Fruit fly (Drosophila melanogaster) whole organism, larva: ENCODE results near the gene CG9799.

ENCODE experiments used
- noc ChIP-seq: fragments of 200-800 bp; sonication (Bioruptor generic); optimal IDR thresholded peaks from 3 replicates; lab custom pipeline; 2019; ENCODE audit warnings: missing biosample characterization, mild to moderate bottlenecking, missing genetic modification characterization, moderate library complexity

CG9799 gene

DNA sequence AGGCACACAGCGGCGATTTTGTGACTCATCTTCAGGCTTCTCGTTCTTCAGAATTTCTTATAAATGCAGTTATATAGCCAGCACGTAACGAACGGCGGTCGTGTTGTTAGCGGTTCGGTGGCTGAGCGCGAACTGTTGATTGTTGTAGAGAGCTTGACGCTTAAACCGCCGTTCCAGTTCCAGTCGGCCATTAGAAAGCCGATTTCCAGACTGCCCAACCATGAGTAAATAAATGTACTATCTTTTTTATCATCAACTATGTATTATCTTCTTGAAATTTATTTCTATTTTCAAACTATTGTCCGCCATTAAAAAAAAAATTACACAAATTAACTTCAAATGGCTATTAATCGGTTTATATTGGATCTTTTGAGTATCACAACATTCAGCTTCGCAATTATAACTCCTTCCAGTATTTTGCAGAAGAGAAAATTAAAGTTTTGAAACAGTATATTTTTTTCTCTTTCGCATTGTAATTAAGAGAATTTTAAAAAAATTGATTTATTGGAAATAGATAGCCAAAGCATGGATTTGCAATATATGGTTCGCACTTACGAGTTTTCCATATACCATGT lies 13.3 kb upstream of the CG9799 start, which contains the start of gene GILT1:
Gene GILT1, minus strand, starts transcription at position 141 of the 575 bp plus-strand sequence.
- TF ChIP-seq noc, result no peak

DNA sequence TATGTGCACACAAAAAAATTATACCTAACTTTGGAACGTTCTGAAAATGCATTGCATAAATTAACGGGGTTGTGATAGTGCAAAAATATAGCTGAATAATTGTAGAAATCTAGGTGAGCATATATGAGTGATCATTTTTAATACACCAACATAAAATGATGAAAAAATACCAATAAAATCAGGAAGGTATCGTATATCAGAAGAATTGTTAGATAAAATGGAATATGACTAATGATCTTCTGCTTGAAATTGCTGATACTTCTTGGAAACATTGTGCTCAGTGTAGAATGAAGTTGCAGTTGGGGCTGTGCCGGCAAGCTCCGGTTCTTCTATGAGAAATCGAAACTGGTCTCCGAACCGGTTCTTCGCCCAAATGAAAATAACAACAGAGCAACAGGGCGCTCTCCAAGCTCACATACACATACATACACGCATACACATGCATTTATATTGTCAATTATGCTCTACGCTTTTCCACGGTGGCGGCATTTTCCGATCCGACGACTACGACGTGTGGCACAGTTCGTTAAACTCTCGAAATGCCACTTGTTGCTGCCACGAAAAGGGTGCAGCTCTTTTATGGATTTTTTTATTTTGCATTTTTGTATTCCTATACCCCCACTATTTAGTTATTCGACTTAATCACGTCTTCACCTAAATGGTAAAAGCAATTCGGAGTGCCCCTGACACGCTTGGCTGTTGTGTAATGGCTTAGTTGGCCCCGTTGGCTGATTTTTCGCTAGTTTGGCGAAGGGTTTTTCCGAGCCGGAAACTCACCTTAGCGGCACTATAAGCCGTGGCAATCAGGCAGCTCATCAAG lies 12.6 kb upstream of the CG9799 start:
- TF ChIP-seq noc, result peak; percentile 94

DNA sequence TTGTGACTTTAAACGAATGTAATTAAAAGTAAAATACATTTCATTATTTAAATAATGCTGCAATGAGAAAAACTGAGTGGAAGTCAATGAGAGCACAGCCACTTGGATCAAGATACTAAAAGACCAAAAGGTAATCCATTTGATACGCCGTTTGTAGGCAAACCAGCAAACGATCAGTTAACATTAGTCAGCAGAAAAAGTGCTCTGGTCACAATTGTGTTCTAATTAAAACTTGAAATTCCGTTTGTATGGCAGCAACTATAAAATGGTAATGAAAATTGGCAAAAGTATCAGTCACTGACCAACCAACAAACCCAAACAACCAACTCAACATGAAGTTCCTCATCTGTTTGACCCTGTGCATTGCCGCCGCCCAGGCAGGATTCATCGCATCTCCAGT lies 9.0 kb upstream of the CG9799 start, which contains the start of gene CG14377:
Gene CG14377, plus strand, starts transcription at position 301 of the 400 bp plus-strand sequence.
- no peak for TF ChIP-seq noc

DNA sequence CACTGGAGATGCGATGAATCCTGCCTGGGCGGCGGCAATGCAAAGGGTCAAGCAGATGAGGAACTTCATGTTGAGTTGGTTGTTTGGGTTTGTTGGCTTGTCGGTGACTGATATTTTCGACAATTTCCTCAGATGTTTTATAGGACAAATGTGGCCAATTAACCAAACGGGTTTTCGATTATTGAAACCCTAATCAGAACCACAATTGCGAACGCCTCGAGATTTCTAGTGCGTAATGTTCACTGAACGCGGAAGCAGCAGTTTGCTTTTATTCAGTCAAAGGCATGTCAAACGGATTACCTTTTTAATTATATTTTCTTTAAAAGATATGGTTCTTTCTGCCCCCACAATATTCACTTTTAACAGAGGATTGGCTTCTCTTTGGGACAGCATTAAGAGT lies 8.5 kb upstream of the CG9799 start, which contains the start of gene CG14374:
Gene CG14374, minus strand, starts transcription at position 101 of the 400 bp plus-strand sequence.
- no peak for TF ChIP-seq noc

DNA sequence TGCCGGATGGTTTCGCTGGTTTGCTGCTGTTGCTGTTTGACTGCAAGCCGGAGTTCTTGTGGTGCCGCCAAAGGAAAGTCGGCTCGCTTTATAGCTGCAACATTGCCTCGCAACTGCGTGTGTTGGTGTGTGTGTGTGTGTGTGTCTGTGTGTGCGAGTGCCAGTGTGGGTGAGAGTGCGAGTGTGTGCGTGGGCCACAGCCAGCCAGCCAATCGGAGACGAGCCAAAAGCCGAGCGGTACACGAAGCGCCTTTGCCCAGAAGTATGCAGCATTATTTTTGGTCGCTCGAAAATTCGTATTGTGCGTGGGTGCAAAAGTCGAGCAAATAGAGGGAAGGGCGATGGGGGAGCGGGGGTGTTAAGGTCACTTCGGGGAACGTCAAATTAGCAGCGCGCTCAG lies 6.6 kb upstream of the CG9799 start, which contains the start of gene CCHa2:
Gene CCHa2, minus strand, starts transcription at position 65 of the 400 bp plus-strand sequence.
- no peak for TF ChIP-seq noc

DNA sequence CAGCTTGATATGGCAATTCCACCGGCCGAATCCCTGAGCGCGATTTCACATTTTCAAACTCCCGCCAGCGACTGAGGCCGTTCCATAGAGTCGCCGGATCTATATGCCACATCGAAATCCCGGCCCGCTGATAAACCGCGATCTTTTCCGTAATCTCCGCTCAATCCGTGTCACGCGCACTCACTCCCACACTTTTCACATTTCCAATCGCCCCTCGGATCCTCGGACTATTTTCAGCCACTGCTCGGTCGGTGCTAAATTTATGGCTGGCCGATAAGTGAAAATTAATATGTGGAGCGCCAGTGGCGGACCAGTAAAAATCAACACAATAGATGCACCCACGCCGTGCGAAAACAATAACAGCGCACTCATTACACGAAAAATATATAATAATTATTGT lies 4.5 kb upstream of the CG9799 start:
- no peak for TF ChIP-seq noc

DNA sequence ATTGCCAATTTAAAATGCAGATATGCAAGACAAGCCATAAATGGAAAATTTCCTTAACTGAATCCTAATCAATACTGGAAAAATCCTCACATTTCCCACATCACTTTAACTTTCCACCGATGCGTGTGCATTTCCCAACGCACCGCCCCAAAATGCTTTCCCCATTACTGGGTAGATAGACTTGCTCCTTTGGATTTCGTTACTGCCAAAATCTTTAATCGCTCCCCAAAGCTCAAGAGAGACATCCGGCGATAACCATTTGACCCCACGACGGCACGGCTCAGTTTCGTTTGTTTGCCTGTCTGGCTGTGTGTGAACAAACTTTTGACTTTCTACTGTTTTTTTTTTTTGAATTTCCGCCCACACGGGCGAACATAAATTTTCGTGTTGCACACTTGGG lies 2.0 kb upstream of the CG9799 start:
- TF ChIP-seq noc, result no peak

DNA sequence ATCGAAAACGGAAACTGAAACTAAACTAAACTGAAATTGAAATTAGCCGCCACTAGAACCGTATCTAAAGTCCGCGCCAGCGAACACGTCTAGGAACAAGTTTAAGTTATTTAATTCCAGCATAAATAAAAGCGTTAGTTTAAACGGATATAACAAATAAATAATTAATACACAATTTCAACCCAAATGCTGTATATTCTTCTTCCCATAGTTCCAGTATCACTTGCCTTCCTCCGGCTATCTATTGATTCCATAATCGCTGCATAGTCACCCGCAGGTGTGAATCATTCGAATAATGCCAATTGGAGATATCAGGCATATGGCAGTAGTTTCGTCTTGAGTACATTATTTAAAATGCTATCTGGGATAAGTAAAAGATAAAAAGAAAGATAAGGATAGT lies 3.4 kb downstream of the CG9799 start:
- TF ChIP-seq noc, result no peak

DNA sequence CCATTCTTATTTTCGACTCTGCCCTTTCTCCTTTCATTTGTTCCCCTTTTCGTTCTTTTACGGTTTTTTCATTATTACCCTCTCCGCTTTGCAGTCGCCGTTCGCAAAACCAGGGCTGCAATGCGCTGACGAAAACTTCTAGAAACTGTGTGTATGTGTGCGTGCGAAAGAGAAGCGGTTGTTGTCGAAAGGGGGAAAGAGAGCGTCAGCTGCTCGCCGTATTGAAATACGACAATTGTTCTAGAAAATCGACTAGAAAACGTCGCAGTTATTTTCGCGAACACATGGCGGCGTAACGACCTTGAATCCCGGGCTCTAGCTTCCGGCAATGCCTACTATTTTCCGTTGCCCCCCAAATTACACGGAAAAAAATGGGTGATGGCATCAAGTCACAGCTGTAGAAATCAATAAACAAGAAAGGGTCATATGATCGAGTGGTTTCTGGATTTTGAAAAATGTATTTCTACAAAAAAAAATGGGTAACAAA lies 5.8 kb downstream of the CG9799 start:
- TF ChIP-seq noc, result peak; percentile 1

DNA sequence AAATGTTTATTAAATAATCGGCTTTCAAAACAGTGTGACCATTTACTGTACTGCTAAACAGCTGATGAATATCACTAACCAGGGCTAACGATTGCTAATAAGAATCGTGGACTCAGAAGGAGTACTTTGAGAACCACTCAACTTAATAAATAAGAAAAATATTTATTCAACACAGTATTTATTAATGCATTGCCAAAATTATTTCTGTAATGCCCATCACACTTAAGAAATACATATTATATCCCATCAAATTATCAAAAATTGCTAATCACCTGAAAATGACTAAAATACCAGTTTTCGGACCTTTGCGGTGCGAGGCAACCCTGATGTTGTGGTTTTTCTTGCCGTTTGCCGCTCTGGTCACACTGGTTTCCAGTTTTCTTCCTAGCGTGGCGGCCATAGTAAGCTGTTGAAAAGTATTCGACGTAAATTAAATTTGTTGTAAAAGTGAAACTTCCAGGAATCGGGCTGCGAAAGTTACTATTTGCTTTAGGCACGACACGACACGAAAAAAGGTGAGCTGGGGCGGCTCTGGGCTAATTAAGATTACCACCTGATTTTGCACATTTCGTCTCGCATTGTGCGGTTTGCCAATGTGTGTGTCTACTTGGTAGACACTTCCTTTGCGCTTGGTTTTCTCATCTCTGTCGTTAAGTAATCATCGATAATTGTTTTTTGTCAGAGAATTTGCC lies 6.6 kb downstream of the CG9799 start, which contains the start of the genes mRpS21 and Droj2:
Gene mRpS21, minus strand, starts transcription at position 66 of the 692 bp plus-strand sequence.
Gene Droj2, plus strand, starts transcription at position 363 of the 692 bp plus-strand sequence.
- TF ChIP-seq noc, result peak; percentile 32

DNA sequence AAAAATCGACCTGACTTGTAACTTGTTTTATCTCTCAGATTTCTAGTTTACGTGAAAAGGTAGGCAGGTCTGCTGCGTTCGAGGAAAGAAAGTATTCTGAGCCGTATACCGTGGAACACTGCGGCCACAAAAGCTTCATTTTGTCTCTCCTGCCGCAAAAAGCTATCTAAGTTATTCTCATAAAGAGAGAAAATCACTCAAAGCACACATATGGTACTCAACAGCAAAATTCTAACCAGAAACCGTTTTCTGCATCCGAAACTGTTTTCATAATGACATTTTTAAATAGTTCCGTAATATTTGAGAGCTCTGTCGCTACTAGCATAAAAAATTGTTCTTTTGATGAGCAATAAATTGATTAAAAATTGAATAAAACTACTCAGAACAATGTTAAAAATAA lies 8.8 kb downstream of the CG9799 start, which contains the start of the genes CG9813 and CG8870:
Gene CG9813, minus strand, starts transcription at position 101 of the 400 bp plus-strand sequence.
Gene CG8870, plus strand, starts transcription at position 168 of the 400 bp plus-strand sequence.
- no peak for TF ChIP-seq noc

DNA sequence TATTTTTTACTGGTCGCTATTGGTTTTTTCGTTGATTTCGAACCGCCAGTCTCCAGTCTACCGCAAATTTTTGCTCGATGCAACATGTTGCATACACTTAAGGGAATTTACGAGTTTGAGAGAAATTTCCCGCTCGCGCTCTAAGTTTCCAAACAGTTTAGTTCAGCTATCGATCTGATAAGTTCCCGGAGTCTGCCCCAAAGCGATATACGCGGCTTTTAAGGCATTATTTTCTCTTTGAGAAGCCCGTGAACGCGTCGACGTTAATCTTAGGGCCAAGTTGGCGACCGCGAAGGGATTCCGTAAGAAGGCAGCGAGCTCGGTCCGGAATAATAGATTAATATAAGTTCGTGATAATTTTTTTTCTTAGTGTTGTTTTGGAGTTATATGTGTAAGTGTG lies 13.6 kb downstream of the CG9799 start:
- TF ChIP-seq noc, result no peak

DNA sequence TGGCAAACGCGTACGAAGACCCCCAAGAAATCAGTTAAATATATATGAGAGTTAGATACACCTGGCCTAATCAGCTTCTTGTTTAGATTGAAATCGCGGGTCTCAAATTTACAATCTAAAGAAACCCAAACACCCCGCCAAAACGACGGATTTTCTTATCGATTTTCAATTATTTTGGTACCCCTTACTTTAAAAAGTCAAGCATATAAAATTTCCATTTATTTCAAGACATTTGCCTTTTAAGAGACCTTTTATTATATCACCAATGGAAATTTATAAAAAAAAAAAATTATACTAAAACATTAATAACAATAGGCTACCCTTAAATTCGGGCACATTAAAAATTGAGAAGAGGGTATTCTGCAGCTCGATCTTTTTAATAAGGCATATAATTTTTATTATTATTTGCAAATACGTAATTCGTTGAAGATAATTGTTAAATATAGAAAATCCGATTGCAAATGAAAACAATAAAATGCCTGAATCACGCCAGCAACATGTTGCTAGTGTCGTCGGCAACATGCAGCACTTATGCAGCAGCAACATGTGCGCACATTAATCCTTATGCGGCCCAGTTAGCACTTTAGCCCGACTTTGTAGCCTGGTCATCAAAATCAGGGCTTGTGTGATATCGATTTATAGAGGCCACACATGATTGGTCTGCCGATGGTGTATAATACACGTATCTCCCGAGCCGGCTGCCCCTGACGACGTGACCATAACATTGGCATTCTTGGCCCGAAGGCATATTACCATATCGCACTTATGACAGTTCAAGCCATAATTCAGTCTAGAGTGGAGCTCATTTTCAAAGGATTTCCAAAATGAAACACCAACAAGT lies 16.4 kb downstream of the CG9799 start, which contains the start of the genes Lip3 and CG34309:
Gene Lip3, minus strand, starts transcription at position 65 of the 841 bp plus-strand sequence.
Gene CG34309, plus strand, starts transcription at position 791 of the 841 bp plus-strand sequence.
- peak; percentile 88 for TF ChIP-seq noc

DNA sequence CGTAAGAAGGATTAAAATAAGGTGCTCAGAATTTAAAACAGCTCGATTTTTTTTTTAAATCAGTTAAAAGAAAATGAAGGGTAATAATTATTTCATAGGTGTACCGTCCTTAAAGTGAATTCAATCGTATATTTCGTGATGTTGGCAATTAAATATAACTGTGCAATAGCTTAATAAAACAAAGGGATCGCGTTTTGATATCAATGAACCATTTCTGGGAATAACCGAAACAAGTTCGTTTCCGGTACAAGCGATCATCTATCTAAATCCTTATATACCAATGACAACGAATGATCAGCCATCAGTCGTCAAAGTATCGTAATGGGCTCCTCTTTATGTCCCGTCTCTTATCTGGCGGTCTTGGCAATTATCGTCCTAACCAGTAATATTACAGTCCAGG lies 19.2 kb downstream of the CG9799 start, which contains the start of gene CheA87a:
Gene CheA87a, plus strand, starts transcription at position 301 of the 400 bp plus-strand sequence.
- no peak for TF ChIP-seq noc
